Fruit fly (Drosophila melanogaster): Measurements from ENCODE around the gene CG16964.

The CG16964 gene

dm6 chr2L:11947641-11948040, at the start of gene CG16964:
Gene CG16964, plus strand, starts transcription at chr2L:11947941.
- TF ChIP-seq bab1 (GFP tag; optimal IDR thresholded peaks at IDR 0.05) = no peak
- no peak for TF ChIP-seq CG5204 (GFP tag; optimal IDR thresholded peaks at IDR 0.05)
- TF ChIP-seq CG14711 (tag; optimal IDR thresholded peaks at IDR 0.05) = no peak
- no peak for TF ChIP-seq CG12768 (GFP tag; optimal IDR thresholded peaks at IDR 0.05)
- TF ChIP-seq CG7101 (tag; optimal IDR thresholded peaks at IDR 0.05) = no peak
- no peak for TF ChIP-seq ovo (GFP tag; optimal IDR thresholded peaks at IDR 0.05)
- no peak for TF ChIP-seq CG11617 (GFP tag; optimal IDR thresholded peaks at IDR 0.05)
- TF ChIP-seq CG1620 (GFP tag; optimal IDR thresholded peaks at IDR 0.05) = no peak
- TF ChIP-seq toe (GFP tag; optimal IDR thresholded peaks at IDR 0.05) = no peak
- no peak for TF ChIP-seq tj (GFP tag; optimal IDR thresholded peaks at IDR 0.05)
- no peak for TF ChIP-seq kay (GFP tag; ENCODE audit: borderline replicate concordance)
- no peak for TF ChIP-seq Mnt (GFP tag; optimal IDR thresholded peaks at IDR 0.05)
- no peak for TF ChIP-seq CG7045 (GFP tag; optimal IDR thresholded peaks at IDR 0.05)
- no peak for TF ChIP-seq Clk (GFP tag; optimal IDR thresholded peaks at IDR 0.05)
- TF ChIP-seq Hr96 (GFP tag; optimal IDR thresholded peaks at IDR 0.05) = no peak
- no peak for TF ChIP-seq Crg-1 (GFP tag; optimal IDR thresholded peaks at IDR 0.05)
- no peak for TF ChIP-seq CG33017 (tag; optimal IDR thresholded peaks at IDR 0.05)
- no peak for TF ChIP-seq cnc (optimal IDR thresholded peaks at IDR 0.05)
- TF ChIP-seq cic (GFP tag; optimal IDR thresholded peaks at IDR 0.05) = no peak
- TF ChIP-seq pad (GFP tag; optimal IDR thresholded peaks at IDR 0.05) = no peak

dm6 chr2L:11902483-11902882, 45.3 kb upstream of the CG16964 start:
- TF ChIP-seq Crg-1 (GFP tag; optimal IDR thresholded peaks at IDR 0.05) (no peak), cic (GFP tag; optimal IDR thresholded peaks at IDR 0.05) (no peak), CG7101 (tag; optimal IDR thresholded peaks at IDR 0.05) (no peak), CG33017 (tag; optimal IDR thresholded peaks at IDR 0.05) (no peak), CG1620 (GFP tag; optimal IDR thresholded peaks at IDR 0.05) (no peak), cnc (optimal IDR thresholded peaks at IDR 0.05) (no peak), CG12768 (GFP tag; optimal IDR thresholded peaks at IDR 0.05) (no peak), tj (GFP tag; optimal IDR thresholded peaks at IDR 0.05) (no peak), bab1 (GFP tag; optimal IDR thresholded peaks at IDR 0.05) (no peak), Mnt (GFP tag; optimal IDR thresholded peaks at IDR 0.05) (no peak)

- TF ChIP-seq CG12768 (GFP tag; optimal IDR thresholded peaks at IDR 0.05) = no peak
- no peak for TF ChIP-seq CG7101 (tag; optimal IDR thresholded peaks at IDR 0.05)
- TF ChIP-seq kay (GFP tag; ENCODE audit: borderline replicate concordance) = no peak
- no peak for TF ChIP-seq CG5204 (GFP tag; optimal IDR thresholded peaks at IDR 0.05)
- TF ChIP-seq cic (GFP tag; optimal IDR thresholded peaks at IDR 0.05) = no peak
- no peak for TF ChIP-seq bab1 (GFP tag; optimal IDR thresholded peaks at IDR 0.05)
- TF ChIP-seq Clk (GFP tag; optimal IDR thresholded peaks at IDR 0.05) = no peak
- no peak for TF ChIP-seq pad (GFP tag; optimal IDR thresholded peaks at IDR 0.05)
- no peak for TF ChIP-seq tj (GFP tag; optimal IDR thresholded peaks at IDR 0.05)
- no peak for TF ChIP-seq CG1620 (GFP tag; optimal IDR thresholded peaks at IDR 0.05)
- no peak for TF ChIP-seq Mnt (GFP tag; optimal IDR thresholded peaks at IDR 0.05)
Observed at dm6 chr2L:11903335-11903734, 44.4 kb upstream of the CG16964 start.

- TF ChIP-seq ovo (GFP tag; optimal IDR thresholded peaks at IDR 0.05) (no peak), CG7101 (tag; optimal IDR thresholded peaks at IDR 0.05) (no peak), Clk (GFP tag; optimal IDR thresholded peaks at IDR 0.05) (no peak), CG7045 (GFP tag; optimal IDR thresholded peaks at IDR 0.05) (no peak), Hr96 (GFP tag; optimal IDR thresholded peaks at IDR 0.05) (no peak), CG14711 (tag; optimal IDR thresholded peaks at IDR 0.05) (no peak), cnc (optimal IDR thresholded peaks at IDR 0.05) (no peak), kay (GFP tag; ENCODE audit: borderline replicate concordance) (no peak), CG11617 (GFP tag; optimal IDR thresholded peaks at IDR 0.05) (no peak), Crg-1 (GFP tag; optimal IDR thresholded peaks at IDR 0.05) (no peak), toe (GFP tag; optimal IDR thresholded peaks at IDR 0.05) (no peak), CG12768 (GFP tag; optimal IDR thresholded peaks at IDR 0.05) (no peak), tj (GFP tag; optimal IDR thresholded peaks at IDR 0.05) (no peak), CG1620 (GFP tag; optimal IDR thresholded peaks at IDR 0.05) (no peak), pad (GFP tag; optimal IDR thresholded peaks at IDR 0.05) (no peak), CG5204 (GFP tag; optimal IDR thresholded peaks at IDR 0.05) (no peak), cic (GFP tag; optimal IDR thresholded peaks at IDR 0.05) (no peak), Mnt (GFP tag; optimal IDR thresholded peaks at IDR 0.05) (no peak)
Observed at dm6 chr2L:11904181-11904580, 43.6 kb upstream of the CG16964 start.

dm6 chr2L:11928464-11928863, 19.3 kb upstream of the CG16964 start, which contains the start of gene Pde1c:
Gene Pde1c, minus strand, starts transcription at chr2L:11928572.
- TF ChIP-seq CG5204 (GFP tag; optimal IDR thresholded peaks at IDR 0.05) = no peak
- peak; percentile 42 for TF ChIP-seq Mnt (GFP tag; optimal IDR thresholded peaks at IDR 0.05)

dm6 chr2L:11931603-11932002, 16.1 kb upstream of the CG16964 start:
- TF ChIP-seq toe (GFP tag; optimal IDR thresholded peaks at IDR 0.05) = no peak

- TF ChIP-seq pad (GFP tag; optimal IDR thresholded peaks at IDR 0.05) = no peak
- TF ChIP-seq ovo (GFP tag; optimal IDR thresholded peaks at IDR 0.05) = no peak
- no peak for TF ChIP-seq CG14711 (tag; optimal IDR thresholded peaks at IDR 0.05)
- TF ChIP-seq CG7101 (tag; optimal IDR thresholded peaks at IDR 0.05) = no peak
Observed at dm6 chr2L:11934205-11934604, 13.5 kb upstream of the CG16964 start, which contains the start of gene Or33a. Gene Or33a, plus strand, starts transcription at chr2L:11934505.

All from whole organism, adult.